Fruit fly (Drosophila melanogaster) whole organism, wandering third instar larva: ENCODE results near the gene Cby.

ENCODE experiments used
- pan ChIP-seq: fragments of >200 bp; optimal IDR thresholded peaks from 2 replicates; lab custom pipeline; 2017
- psq ChIP-seq: fragments of 200-800 bp; sonication (Bioruptor generic); optimal IDR thresholded peaks from 3 replicates; lab custom pipeline; 2017; ENCODE audit warnings: missing biosample characterization, mild to moderate bottlenecking, missing genetic modification characterization, moderate library complexity

- TF ChIP-seq pan (lab: Kevin White, UChicago) (no peak), psq (GFP tag; lab: Kevin White, UChicago) (peak; percentile 93)
These were observed 18.8 kb upstream of the Cby start for dm6 chr3R:21848987-21849442.
